Fruit fly (Drosophila melanogaster) whole organism, embryonic: Measurements from ENCODE around the gene CG4393.
A peak's percentile ranks its signal among the peaks of the same experiment; 100 is the strongest.

Experiments used
- Bteb2 ChIP-seq: fragments of 200-800 bp; sonication (Bioruptor generic); optimal IDR thresholded peaks from 2 replicates; lab custom pipeline; 2016; ENCODE audit warnings: missing biosample characterization, missing genetic modification characterization
- CG11504 ChIP-seq: fragments of 200-800 bp; sonication (Bioruptor generic); optimal IDR thresholded peaks from 3 replicates; lab custom pipeline; 2019; ENCODE audit warnings: missing biosample characterization, mild to moderate bottlenecking, missing genetic modification characterization, moderate library complexity
- CG11723 ChIP-seq: fragments of 200-800 bp; sonication (Bioruptor generic); optimal IDR thresholded peaks from 2 replicates; lab custom pipeline; 2017; ENCODE audit warnings: missing biosample characterization, mild to moderate bottlenecking, missing genetic modification characterization
- CG12071 ChIP-seq: fragments of 200-800 bp; sonication (Bioruptor generic); optimal IDR thresholded peaks from 3 replicates; lab custom pipeline; 2018; ENCODE audit warnings: missing biosample characterization, mild to moderate bottlenecking, missing genetic modification characterization
- CG12155 ChIP-seq: fragments of 200-800 bp; sonication (Bioruptor generic); optimal IDR thresholded peaks from 3 replicates; lab custom pipeline; 2016; ENCODE audit warnings: missing biosample characterization, missing genetic modification characterization
- CG12744 ChIP-seq: fragments of 200-800 bp; sonication (Bioruptor generic); optimal IDR thresholded peaks from 2 replicates; lab custom pipeline; 2016; ENCODE audit warnings: missing biosample characterization, missing genetic modification characterization
- CG13624 ChIP-seq: fragments of 200-800 bp; sonication (Bioruptor generic); optimal IDR thresholded peaks from 2 replicates; lab custom pipeline; 2016; ENCODE audit warnings: missing biosample characterization, missing genetic modification characterization
- CG15601 ChIP-seq: fragments of 200-800 bp; sonication (Bioruptor generic); optimal IDR thresholded peaks from 3 replicates; lab custom pipeline; 2019; ENCODE audit warnings: missing biosample characterization, mild to moderate bottlenecking, missing genetic modification characterization, moderate library complexity
- CG17829 ChIP-seq: fragments of 200-800 bp; optimal IDR thresholded peaks from 2 replicates; lab custom pipeline; 2019; ENCODE audit warnings: missing biosample characterization, mild to moderate bottlenecking, missing genetic modification characterization, moderate library complexity
- CG18476 ChIP-seq: fragments of 200-800 bp; sonication (Bioruptor generic); optimal IDR thresholded peaks from 2 replicates; lab custom pipeline; 2016; ENCODE audit warnings: missing biosample characterization, mild to moderate bottlenecking, missing genetic modification characterization
- CG18599 ChIP-seq: fragments of 200-800 bp; sonication (Bioruptor generic); optimal IDR thresholded peaks from 3 replicates; lab custom pipeline; 2017; ENCODE audit warnings: missing biosample characterization, missing genetic modification characterization, mild to moderate bottlenecking, moderate library complexity, missing genetic modification reagents
- CG2678 ChIP-seq: fragments of 200-800 bp; sonication (Bioruptor generic); optimal IDR thresholded peaks from 3 replicates; lab custom pipeline; 2019; ENCODE audit warnings: missing biosample characterization, mild to moderate bottlenecking, missing genetic modification characterization, moderate library complexity
- CG3163 ChIP-seq: fragments of 200-800 bp; sonication (Bioruptor generic); optimal IDR thresholded peaks from 3 replicates; lab custom pipeline; 2016; ENCODE audit warnings: missing biosample characterization, missing genetic modification characterization
- CG3407 ChIP-seq: fragments of 200-800 bp; sonication (Bioruptor generic); optimal IDR thresholded peaks from 2 replicates; lab custom pipeline; 2018; ENCODE audit warnings: missing biosample characterization, mild to moderate bottlenecking, missing genetic modification characterization
- CG43689 ChIP-seq: fragments of 200-800 bp; sonication (Bioruptor generic); IDR thresholded peaks from 2 replicates; pipeline ENCODE4 v1.3.6; 2022; ENCODE audit warnings: missing biosample characterization, missing genetic modification characterization
- CG5953 ChIP-seq: fragments of 200-800 bp; sonication (Bioruptor generic); IDR thresholded peaks from 2 replicates; pipeline ENCODE4 v1.3.6; 2022; ENCODE audit warnings: missing biosample characterization, missing genetic modification characterization
- CG6765 ChIP-seq: fragments of 200-800 bp; sonication (Bioruptor generic); optimal IDR thresholded peaks from 3 replicates; lab custom pipeline; 2017; ENCODE audit warnings: missing biosample characterization, mild to moderate bottlenecking, missing genetic modification characterization
- CG7556 ChIP-seq: fragments of 200-800 bp; sonication (Bioruptor generic); optimal IDR thresholded peaks from 2 replicates; lab custom pipeline; 2017; ENCODE audit warnings: missing biosample characterization, mild to moderate bottlenecking, missing genetic modification characterization
- CG7786 ChIP-seq: fragments of 200-800 bp; sonication (Bioruptor generic); optimal IDR thresholded peaks from 2 replicates; lab custom pipeline; 2016; ENCODE audit warnings: missing biosample characterization, missing genetic modification characterization
- CHES-1-like ChIP-seq: fragments of 200-800 bp; sonication (Bioruptor generic); optimal IDR thresholded peaks from 2 replicates; lab custom pipeline; 2016; ENCODE audit warnings: missing biosample characterization, missing genetic modification characterization
- Chrac-16 ChIP-seq: fragments of 200-800 bp; sonication (Bioruptor generic); optimal IDR thresholded peaks from 3 replicates; lab custom pipeline; 2016; ENCODE audit warnings: missing biosample characterization, missing genetic modification characterization
- Eip74EF ChIP-seq, 2 experiments: fragments of 200-800 bp in 1 of 2; fragments of >200 bp in 1 of 2; sonication (Bioruptor generic) in 1 of 2; optimal IDR thresholded peaks; 2 replicates each; lab custom pipeline; 2017 to 2019; ENCODE audit warnings: missing biosample characterization in 2 of 2, missing genetic modification characterization in 2 of 2, mild to moderate bottlenecking in 1 of 2, moderate library complexity in 1 of 2
- Hey ChIP-seq: fragments of 200-800 bp; sonication (Bioruptor generic); optimal IDR thresholded peaks from 3 replicates; lab custom pipeline; 2018; ENCODE audit warnings: missing biosample characterization, mild to moderate bottlenecking, missing genetic modification characterization
- Hsf ChIP-seq: fragments of 200-800 bp; sonication (Bioruptor generic); optimal IDR thresholded peaks from 3 replicates; lab custom pipeline; 2016; ENCODE audit warnings: missing biosample characterization, missing genetic modification characterization
- Max ChIP-seq: fragments of 200-800 bp; sonication (Bioruptor generic); optimal IDR thresholded peaks from 2 replicates; lab custom pipeline; 2016; ENCODE audit warnings: missing biosample characterization, mild to moderate bottlenecking, missing genetic modification characterization
- Nf-YB ChIP-seq: fragments of 200-800 bp; sonication (Bioruptor generic); optimal IDR thresholded peaks from 3 replicates; lab custom pipeline; 2019; ENCODE audit warnings: missing biosample characterization, mild to moderate bottlenecking, missing genetic modification characterization, moderate library complexity
- Pdp1 ChIP-seq, 2 experiments: fragments of 200-800 bp; sonication (Bioruptor generic); optimal IDR thresholded peaks; 3 replicates each; lab custom pipeline; 2016; ENCODE audit warnings: missing biosample characterization in 2 of 2, missing genetic modification characterization in 2 of 2, mild to moderate bottlenecking in 1 of 2, moderate library complexity in 1 of 2
- Sox102F ChIP-seq: fragments of 200-800 bp; sonication (Bioruptor generic); optimal IDR thresholded peaks from 2 replicates; lab custom pipeline; 2018; ENCODE audit warnings: missing biosample characterization, mild to moderate bottlenecking, missing genetic modification characterization, moderate library complexity
- Sry-δ ChIP-seq: fragments of 200-800 bp; sonication (Bioruptor generic); optimal IDR thresholded peaks from 2 replicates; lab custom pipeline; 2016; ENCODE audit warnings: missing biosample characterization, missing genetic modification characterization
- Ssrp ChIP-seq: fragments of 200-800 bp; sonication (Bioruptor generic); optimal IDR thresholded peaks from 2 replicates; lab custom pipeline; 2018; ENCODE audit warnings: missing biosample characterization, mild to moderate bottlenecking, missing genetic modification characterization, moderate library complexity
- gfzf ChIP-seq: fragments of 200-800 bp; sonication (Bioruptor generic); optimal IDR thresholded peaks from 2 replicates; lab custom pipeline; 2016; ENCODE audit warnings: missing biosample characterization, mild to moderate bottlenecking, missing genetic modification characterization, moderate library complexity
- grau ChIP-seq: fragments of 200-800 bp; optimal IDR thresholded peaks from 3 replicates; lab custom pipeline; 2019; ENCODE audit warnings: missing biosample characterization, mild to moderate bottlenecking, missing genetic modification characterization, moderate library complexity
- her ChIP-seq: fragments of 200-800 bp; sonication (Bioruptor generic); optimal IDR thresholded peaks from 2 replicates; lab custom pipeline; 2016; ENCODE audit warnings: missing biosample characterization, missing genetic modification characterization
- jigr1 ChIP-seq: fragments of 200-800 bp; sonication (Bioruptor generic); IDR thresholded peaks from 3 replicates; pipeline ENCODE4 v1.3.6; 2022; ENCODE audit warnings: missing biosample characterization, missing genetic modification characterization
- jumu ChIP-seq: fragments of 200-800 bp; sonication (Bioruptor generic); optimal IDR thresholded peaks from 3 replicates; lab custom pipeline; 2016; ENCODE audit warnings: missing biosample characterization, missing genetic modification characterization
- ken ChIP-seq: fragments of 200-800 bp; sonication (Bioruptor generic); IDR thresholded peaks from 3 replicates; pipeline ENCODE4 v1.3.6; 2022; ENCODE audit warnings: missing biosample characterization, missing genetic modification characterization
- kni ChIP-seq: fragments of 200-800 bp; sonication (Bioruptor generic); optimal IDR thresholded peaks from 3 replicates; lab custom pipeline; 2017; ENCODE audit warnings: mild to moderate bottlenecking, missing biosample characterization, missing genetic modification reagents, missing genetic modification characterization
- lab ChIP-seq: fragments of 200-800 bp; sonication (Bioruptor generic); optimal IDR thresholded peaks from 3 replicates; lab custom pipeline; 2017; ENCODE audit warnings: missing biosample characterization, missing genetic modification characterization, mild to moderate bottlenecking, moderate library complexity, missing genetic modification reagents
- phol ChIP-seq: fragments of 200-800 bp; sonication (Bioruptor generic); optimal IDR thresholded peaks from 3 replicates; lab custom pipeline; 2018; ENCODE audit warnings: missing biosample characterization, mild to moderate bottlenecking, missing genetic modification characterization, moderate library complexity
- pzg ChIP-seq: fragments of 200-800 bp; sonication (Bioruptor generic); optimal IDR thresholded peaks from 3 replicates; lab custom pipeline; 2018; ENCODE audit warnings: missing biosample characterization, mild to moderate bottlenecking, missing genetic modification characterization, moderate library complexity
- schlank ChIP-seq: fragments of 200-800 bp; sonication (Bioruptor generic); optimal IDR thresholded peaks from 2 replicates; lab custom pipeline; 2018; ENCODE audit warnings: missing biosample characterization, mild to moderate bottlenecking, missing genetic modification characterization
- so ChIP-seq: fragments of 200-800 bp; sonication (Bioruptor generic); IDR thresholded peaks from 3 replicates; pipeline ENCODE4 v1.3.6; 2022; ENCODE audit warnings: missing biosample characterization, missing genetic modification characterization
- sob ChIP-seq: fragments of 200-800 bp; sonication (Bioruptor generic); IDR thresholded peaks from 2 replicates; pipeline ENCODE4 v1.3.6; 2022; ENCODE audit warnings: missing biosample characterization, missing genetic modification characterization
- sr ChIP-seq: fragments of 200-800 bp; sonication (Bioruptor generic); IDR thresholded peaks from 3 replicates; pipeline ENCODE4 v1.3.6; 2022; ENCODE audit warnings: missing biosample characterization, missing genetic modification characterization
- stwl ChIP-seq: fragments of 200-800 bp; sonication (Bioruptor generic); optimal IDR thresholded peaks from 3 replicates; lab custom pipeline; 2018; ENCODE audit warnings: missing biosample characterization, mild to moderate bottlenecking, missing genetic modification characterization, moderate library complexity
- tup ChIP-seq: fragments of 200-800 bp; sonication (Bioruptor generic); optimal IDR thresholded peaks from 2 replicates; lab custom pipeline; 2016; ENCODE audit warnings: missing biosample characterization, mild to moderate bottlenecking, missing genetic modification characterization, moderate library complexity
- wor ChIP-seq: fragments of 200-800 bp; sonication (Bioruptor generic); IDR thresholded peaks from 2 replicates; pipeline ENCODE4 v1.3.6; 2022; ENCODE audit warnings: missing biosample characterization, missing genetic modification characterization
- zen ChIP-seq: fragments of 200-800 bp; sonication (Bioruptor generic); optimal IDR thresholded peaks from 3 replicates; lab custom pipeline; 2018; ENCODE audit warnings: missing biosample characterization, mild to moderate bottlenecking, missing genetic modification characterization, moderate library complexity

The CG4393 gene

DNA sequence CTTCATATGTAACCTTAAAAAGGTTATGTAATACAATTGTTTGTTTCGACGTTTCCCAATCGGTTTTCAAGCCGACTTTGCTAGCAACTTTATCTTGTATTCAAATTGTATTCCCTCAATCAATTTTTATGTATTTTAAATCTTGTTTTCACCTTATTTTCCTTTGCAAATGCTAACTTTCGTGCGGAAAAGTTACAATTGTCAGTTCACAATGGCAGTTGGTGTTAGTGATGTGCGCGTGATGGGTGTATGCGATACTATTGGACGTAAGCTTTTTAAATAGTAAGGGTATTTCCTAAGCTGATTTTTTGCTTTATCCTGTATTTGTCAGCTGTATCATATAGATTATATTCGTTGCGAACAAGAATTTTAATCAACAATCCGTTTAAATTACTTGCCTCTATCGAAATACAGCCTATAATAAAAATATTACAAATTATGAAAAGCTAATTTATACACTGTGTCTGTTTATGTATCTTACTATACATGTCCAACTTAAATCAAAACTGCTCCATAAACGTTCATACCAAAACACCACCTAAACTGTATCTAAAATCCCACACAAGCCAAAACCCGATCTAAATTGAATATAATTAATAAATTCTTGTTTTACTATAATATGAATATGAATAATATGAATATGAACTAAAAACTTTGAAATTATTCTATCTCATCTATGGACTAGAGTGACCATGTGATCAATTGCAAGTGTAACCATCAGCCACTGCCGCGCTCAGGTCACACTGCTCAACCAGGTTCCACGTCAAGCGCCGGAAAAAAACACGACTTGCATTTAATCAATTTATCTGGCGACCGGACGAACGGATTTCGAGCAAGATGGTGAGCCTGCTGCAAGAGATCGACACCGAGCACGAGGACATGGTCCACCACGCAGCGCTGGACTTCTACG lies 28.5 kb downstream of the CG4393 start, which contains the start of the genes ATPsynCF6 and Sec13 (continued):
- TF ChIP-seq Sry-δ (GFP tag; lab: Kevin White, UChicago) (peak; percentile 91), kni (GFP tag; lab: Kevin White, UChicago) (no peak), Chrac-16 (GFP tag; lab: Kevin White, UChicago) (no peak), ken (no peak; the same call in 2 of the 3 replicates), pzg (GFP tag; lab: Kevin White, UChicago) (peak; percentile 56), Max (GFP tag; lab: Kevin White, UChicago) (peak; percentile 44), CG6765 (GFP tag; lab: Kevin White, UChicago) (no peak), gfzf (GFP tag; lab: Kevin White, UChicago) (peak; percentile 70), CG15601 (tag; lab: Kevin White, UChicago) (peak; percentile 37), Sox102F (GFP tag; lab: Kevin White, UChicago) (peak; percentile 29), sr (GFP tag; lab: Robert Waterston, UW) (no peak), Pdp1 (GFP tag; optimal IDR thresholded peaks at IDR 0.05; lab: Kevin White, UChicago) (peak; percentile 25 to 99), sob (GFP tag; lab: Robert Waterston, UW) (peak; percentile 58), Hey (tag; lab: Kevin White, UChicago) (no peak), jigr1 (GFP tag; lab: Robert Waterston, UW) (no peak), grau (peak; percentile 52), Eip74EF (GFP tag; optimal IDR thresholded peaks at IDR 0.05; lab: Kevin White, UChicago) (no peak), Nf-YB (GFP tag; lab: Kevin White, UChicago) (no peak), CG11504 (tag; lab: Kevin White, UChicago) (peak; percentile 70), Ssrp (tag; lab: Kevin White, UChicago) (peak; percentile 38), CG12071 (no peak), Bteb2 (GFP tag; lab: Kevin White, UChicago) (no peak), CG18476 (GFP tag; lab: Kevin White, UChicago) (peak; percentile 29), CG3407 (GFP tag; lab: Kevin White, UChicago) (no peak), CG12744 (GFP tag; lab: Kevin White, UChicago) (no peak), jumu (GFP tag; lab: Kevin White, UChicago) (no peak), CG18599 (GFP tag; lab: Kevin White, UChicago) (peak; percentile 66), CG2678 (peak; percentile 75), so (GFP tag; lab: Robert Waterston, UW) (no peak), CG5953 (GFP tag; lab: Robert Waterston, UW) (no peak), CG43689 (0 out of 2 replicates have a peak, but pooled peaks have one; percentile 15), CG3163 (GFP tag; lab: Kevin White, UChicago) (no peak), CG7556 (GFP tag; lab: Kevin White, UChicago) (peak; percentile 26), phol (tag; lab: Kevin White, UChicago) (peak; percentile 78), CG17829 (peak; percentile 52), zen (peak; percentile 54), CG13624 (GFP tag; lab: Kevin White, UChicago) (peak; percentile 20), wor (GFP tag; lab: Robert Waterston, UW) (no peak), Hsf (GFP tag; lab: Kevin White, UChicago) (peak; percentile 33), CG11723 (GFP tag; lab: Kevin White, UChicago) (no peak), lab (GFP tag; lab: Kevin White, UChicago) (peak; percentile 49), stwl (tag; lab: Kevin White, UChicago) (peak; percentile 73), CG12155 (peak; percentile 20), CHES-1-like (GFP tag; lab: Kevin White, UChicago) (no peak), CG7786 (GFP tag; lab: Kevin White, UChicago) (no peak), her (GFP tag; lab: Kevin White, UChicago) (peak; percentile 10), tup (GFP tag; lab: Kevin White, UChicago) (no peak), schlank (tag; lab: Kevin White, UChicago) (no peak)
